Fruit fly (Drosophila melanogaster) whole organism, embryonic: ENCODE results near the gene CG1024.

ENCODE experiments used
- Abd-B ChIP-seq: fragments of 200-800 bp; sonication (Bioruptor generic); optimal IDR thresholded peaks from 2 replicates; lab custom pipeline; 2018; ENCODE audit warnings: missing biosample characterization, mild to moderate bottlenecking, missing genetic modification characterization, moderate library complexity
- Aef1 ChIP-seq: fragments of 200-800 bp; sonication (Bioruptor generic); IDR thresholded peaks from 3 replicates; pipeline ENCODE4 v1.3.6; 2022; ENCODE audit warnings: missing biosample characterization, missing genetic modification characterization
- CG11247 ChIP-seq: fragments of 200-800 bp; sonication (Bioruptor generic); IDR thresholded peaks from 2 replicates; pipeline ENCODE4 v1.3.6; 2022; ENCODE audit warnings: missing biosample characterization, missing genetic modification characterization
- CG12071 ChIP-seq: fragments of 200-800 bp; sonication (Bioruptor generic); optimal IDR thresholded peaks from 3 replicates; lab custom pipeline; 2018; ENCODE audit warnings: missing biosample characterization, mild to moderate bottlenecking, missing genetic modification characterization
- CG1529 ChIP-seq: fragments of 200-800 bp; sonication (Bioruptor generic); optimal IDR thresholded peaks from 3 replicates; lab custom pipeline; 2018; ENCODE audit warnings: missing biosample characterization, missing genetic modification characterization
- CG16779 ChIP-seq: fragments of 200-800 bp; sonication (Bioruptor generic); IDR thresholded peaks from 2 replicates; pipeline ENCODE4 v1.3.6; 2022; ENCODE audit warnings: missing biosample characterization, missing genetic modification characterization
- CG16813 ChIP-seq: fragments of 200-800 bp; sonication (Bioruptor generic); IDR thresholded peaks from 3 replicates; pipeline ENCODE4 v1.3.6; 2022; ENCODE audit warnings: missing biosample characterization, missing genetic modification characterization; ENCODE audit not compliant: partially characterized antibody
- CG17186 ChIP-seq: fragments of 200-800 bp; sonication (Bioruptor generic); optimal IDR thresholded peaks from 3 replicates; lab custom pipeline; 2017; ENCODE audit warnings: missing biosample characterization, missing genetic modification reagents, missing genetic modification characterization
- CG17802 ChIP-seq: fragments of 200-800 bp; sonication (Bioruptor generic); optimal IDR thresholded peaks from 2 replicates; lab custom pipeline; 2018; ENCODE audit warnings: missing biosample characterization, mild to moderate bottlenecking, missing genetic modification characterization, moderate library complexity
- CG2202 ChIP-seq: fragments of 200-800 bp; sonication (Bioruptor generic); optimal IDR thresholded peaks from 2 replicates; lab custom pipeline; 2018; ENCODE audit warnings: missing biosample characterization, mild to moderate bottlenecking, missing genetic modification characterization
- CG34422 ChIP-seq: fragments of 200-800 bp; sonication (Bioruptor generic); IDR thresholded peaks from 3 replicates; pipeline ENCODE4 v1.3.6; 2022; ENCODE audit warnings: missing biosample characterization, missing genetic modification characterization
- CG3995 ChIP-seq: fragments of 200-800 bp; sonication (Bioruptor generic); optimal IDR thresholded peaks from 3 replicates; lab custom pipeline; 2016; ENCODE audit warnings: missing biosample characterization, missing genetic modification characterization
- CG4282 ChIP-seq: fragments of 200-800 bp; sonication (Bioruptor generic); optimal IDR thresholded peaks from 2 replicates; lab custom pipeline; 2016; ENCODE audit warnings: missing biosample characterization, missing genetic modification characterization
- CG4328 ChIP-seq: fragments of 200-800 bp; sonication (Bioruptor generic); optimal IDR thresholded peaks from 3 replicates; lab custom pipeline; 2017; ENCODE audit warnings: missing biosample characterization, missing genetic modification reagents, missing genetic modification characterization
- CG4360 ChIP-seq: fragments of 200-800 bp; sonication (Bioruptor generic); IDR thresholded peaks from 2 replicates; pipeline ENCODE4 v1.3.6; 2022; ENCODE audit warnings: missing biosample characterization, missing genetic modification characterization
- CG4424 ChIP-seq: fragments of 200-800 bp; sonication (Bioruptor generic); optimal IDR thresholded peaks from 3 replicates; lab custom pipeline; 2016; ENCODE audit warnings: missing biosample characterization, missing genetic modification characterization
- CG4730 ChIP-seq: fragments of 200-800 bp; sonication (Bioruptor generic); IDR thresholded peaks from 2 replicates; pipeline ENCODE4 v1.3.6; 2022; ENCODE audit warnings: missing biosample characterization, missing genetic modification characterization
- CG7271 ChIP-seq: fragments of 200-800 bp; sonication (Bioruptor generic); optimal IDR thresholded peaks from 2 replicates; lab custom pipeline; 2018; ENCODE audit warnings: missing biosample characterization, mild to moderate bottlenecking, missing genetic modification characterization, moderate library complexity
- CG8089 ChIP-seq: fragments of 200-800 bp; sonication (Bioruptor generic); optimal IDR thresholded peaks from 3 replicates; lab custom pipeline; 2016; ENCODE audit warnings: missing biosample characterization, missing genetic modification characterization
- CG8944 ChIP-seq: fragments of 200-800 bp; sonication (Bioruptor generic); optimal IDR thresholded peaks from 3 replicates; lab custom pipeline; 2016; ENCODE audit warnings: missing biosample characterization, missing genetic modification characterization
- CG9215 ChIP-seq: fragments of 200-800 bp; sonication (Bioruptor generic); IDR thresholded peaks from 2 replicates; pipeline ENCODE4 v1.3.6; 2022; ENCODE audit warnings: missing biosample characterization, missing genetic modification characterization
- CG9932 ChIP-seq: fragments of 200-800 bp; sonication (Bioruptor generic); IDR thresholded peaks from 2 replicates; pipeline ENCODE4 v1.3.6; 2022; ENCODE audit warnings: missing biosample characterization, missing genetic modification characterization
- Dek ChIP-seq: fragments of 200-800 bp; sonication (Bioruptor generic); optimal IDR thresholded peaks from 3 replicates; lab custom pipeline; 2019; ENCODE audit warnings: missing biosample characterization, mild to moderate bottlenecking, missing genetic modification characterization, moderate library complexity
- Dp ChIP-seq: fragments of 200-800 bp; sonication (Bioruptor generic); optimal IDR thresholded peaks from 2 replicates; lab custom pipeline; 2018; ENCODE audit warnings: missing biosample characterization, mild to moderate bottlenecking, missing genetic modification characterization, moderate library complexity
- E2f1 ChIP-seq: fragments of 200-800 bp; sonication (Bioruptor generic); IDR thresholded peaks from 2 replicates; pipeline ENCODE4 v1.3.6; 2022; ENCODE audit warnings: missing biosample characterization, missing genetic modification characterization
- E2f2 ChIP-seq: fragments of 200-800 bp; sonication (Bioruptor generic); IDR thresholded peaks from 2 replicates; pipeline ENCODE4 v1.3.6; 2022; ENCODE audit warnings: missing biosample characterization, missing genetic modification characterization
- Gsc ChIP-seq: fragments of 200-800 bp; sonication (Bioruptor generic); IDR thresholded peaks from 2 replicates; pipeline ENCODE4 v1.3.6; 2022; ENCODE audit warnings: missing biosample characterization, missing genetic modification characterization
- MBD-R2 ChIP-seq: fragments of 200-800 bp; sonication (Bioruptor generic); IDR thresholded peaks from 2 replicates; pipeline ENCODE4 v1.3.6; 2022; ENCODE audit warnings: missing biosample characterization, missing genetic modification characterization
- Med ChIP-seq: fragments of 200-800 bp; sonication (Bioruptor generic); peaks from one replicate; lab custom pipeline; 2016; ENCODE audit warnings: missing biosample characterization, missing genetic modification characterization, mild to moderate bottlenecking, inconsistent platforms, moderate library complexity
- NC2α ChIP-seq: fragments of 200-800 bp; sonication (Bioruptor generic); optimal IDR thresholded peaks from 2 replicates; lab custom pipeline; 2016; ENCODE audit warnings: missing biosample characterization, missing genetic modification characterization
- Spps ChIP-seq: fragments of 200-800 bp; sonication (Bioruptor generic); optimal IDR thresholded peaks from 2 replicates; lab custom pipeline; 2018; ENCODE audit warnings: missing biosample characterization, mild to moderate bottlenecking, missing genetic modification characterization
- abd-A ChIP-seq: fragments of 200-800 bp; sonication (Bioruptor generic); optimal IDR thresholded peaks from 3 replicates; lab custom pipeline; 2019; ENCODE audit warnings: missing biosample characterization, mild to moderate bottlenecking, missing genetic modification characterization, moderate library complexity
- ac ChIP-seq: fragments of 200-800 bp; sonication (Bioruptor generic); optimal IDR thresholded peaks from 3 replicates; lab custom pipeline; 2017; ENCODE audit warnings: missing biosample characterization, mild to moderate bottlenecking, missing genetic modification characterization
- corto ChIP-seq: fragments of 200-800 bp; sonication (Bioruptor generic); optimal IDR thresholded peaks from 2 replicates; lab custom pipeline; 2016; ENCODE audit warnings: missing biosample characterization, mild to moderate bottlenecking, missing genetic modification characterization, moderate library complexity
- croc ChIP-seq: fragments of 200-800 bp; sonication (Bioruptor generic); conservative IDR thresholded peaks from 3 replicates; pipeline ENCODE4 v1.3.6; 2022; ENCODE audit warnings: missing biosample characterization, missing genetic modification characterization
- da ChIP-seq: fragments of 200-800 bp; sonication (Bioruptor generic); optimal IDR thresholded peaks from 2 replicates; lab custom pipeline; 2016; ENCODE audit warnings: missing biosample characterization, missing genetic modification characterization
- dysf ChIP-seq: fragments of 200-800 bp; sonication (Bioruptor generic); IDR thresholded peaks from 3 replicates; pipeline ENCODE4 v1.3.6; 2022; ENCODE audit warnings: missing biosample characterization, missing genetic modification characterization
- esg ChIP-seq: fragments of 200-800 bp; sonication (Bioruptor generic); conservative IDR thresholded peaks from 2 replicates; pipeline ENCODE4 v1.3.6; 2022; ENCODE audit warnings: missing biosample characterization, missing genetic modification characterization
- ewg ChIP-seq: fragments of 200-800 bp; sonication (Bioruptor generic); optimal IDR thresholded peaks from 3 replicates; lab custom pipeline; 2017; ENCODE audit warnings: mild to moderate bottlenecking, missing biosample characterization, missing genetic modification reagents, missing genetic modification characterization
- fd96Cb ChIP-seq: fragments of 200-800 bp; sonication (Bioruptor generic); optimal IDR thresholded peaks from 2 replicates; lab custom pipeline; 2018; ENCODE audit warnings: missing biosample characterization, mild to moderate bottlenecking, missing genetic modification characterization, moderate library complexity
- ham ChIP-seq: fragments of 200-800 bp; sonication (Bioruptor generic); IDR thresholded peaks from 2 replicates; pipeline ENCODE4 v1.3.6; 2022; ENCODE audit warnings: missing biosample characterization, missing genetic modification characterization
- lbe ChIP-seq: fragments of 200-800 bp; sonication (Bioruptor generic); optimal IDR thresholded peaks from 2 replicates; lab custom pipeline; 2016; ENCODE audit warnings: missing biosample characterization, mild to moderate bottlenecking, missing genetic modification characterization
- lov ChIP-seq, 2 experiments: fragments of 200-800 bp in 1 of 2; fragments of >200 bp in 1 of 2; sonication (Bioruptor generic) in 1 of 2; IDR thresholded peaks in 1 of 2; optimal IDR thresholded peaks in 1 of 2; 2 replicates in 1 of 2; 3 replicates in 1 of 2; pipeline versions ENCODE4 v1.3.6 to Lab custom; 2017 to 2022; ENCODE audit warnings: missing biosample characterization in 1 of 2, missing genetic modification characterization in 1 of 2
- nerfin-1 ChIP-seq: fragments of 200-800 bp; sonication (Bioruptor generic); optimal IDR thresholded peaks from 3 replicates; lab custom pipeline; 2019; ENCODE audit warnings: missing biosample characterization, mild to moderate bottlenecking, missing genetic modification characterization, moderate library complexity
- odd ChIP-seq: fragments of 200-800 bp; sonication (Bioruptor generic); optimal IDR thresholded peaks from 2 replicates; lab custom pipeline; 2017; ENCODE audit warnings: missing biosample characterization, mild to moderate bottlenecking, missing genetic modification characterization
- onecut ChIP-seq: fragments of 200-800 bp; sonication (Bioruptor generic); IDR thresholded peaks from 2 replicates; pipeline ENCODE4 v1.3.6; 2022; ENCODE audit warnings: missing biosample characterization, missing genetic modification characterization
- peb ChIP-seq: fragments of 200-800 bp; sonication (Bioruptor generic); IDR thresholded peaks from 2 replicates; pipeline ENCODE4 v1.3.6; 2022; ENCODE audit warnings: missing biosample characterization, missing genetic modification characterization
- pita ChIP-seq: fragments of 200-800 bp; sonication (Bioruptor generic); optimal IDR thresholded peaks from 2 replicates; lab custom pipeline; 2017; ENCODE audit warnings: missing biosample characterization, mild to moderate bottlenecking, missing genetic modification characterization
- repo ChIP-seq: fragments of 200-800 bp; sonication (Bioruptor generic); optimal IDR thresholded peaks from 2 replicates; lab custom pipeline; 2016; ENCODE audit warnings: missing biosample characterization, missing genetic modification characterization
- vfl ChIP-seq: fragments of 200-800 bp; sonication (Bioruptor generic); optimal IDR thresholded peaks from 2 replicates; lab custom pipeline; 2016; ENCODE audit warnings: missing biosample characterization, missing genetic modification characterization

CG1024 gene

DNA sequence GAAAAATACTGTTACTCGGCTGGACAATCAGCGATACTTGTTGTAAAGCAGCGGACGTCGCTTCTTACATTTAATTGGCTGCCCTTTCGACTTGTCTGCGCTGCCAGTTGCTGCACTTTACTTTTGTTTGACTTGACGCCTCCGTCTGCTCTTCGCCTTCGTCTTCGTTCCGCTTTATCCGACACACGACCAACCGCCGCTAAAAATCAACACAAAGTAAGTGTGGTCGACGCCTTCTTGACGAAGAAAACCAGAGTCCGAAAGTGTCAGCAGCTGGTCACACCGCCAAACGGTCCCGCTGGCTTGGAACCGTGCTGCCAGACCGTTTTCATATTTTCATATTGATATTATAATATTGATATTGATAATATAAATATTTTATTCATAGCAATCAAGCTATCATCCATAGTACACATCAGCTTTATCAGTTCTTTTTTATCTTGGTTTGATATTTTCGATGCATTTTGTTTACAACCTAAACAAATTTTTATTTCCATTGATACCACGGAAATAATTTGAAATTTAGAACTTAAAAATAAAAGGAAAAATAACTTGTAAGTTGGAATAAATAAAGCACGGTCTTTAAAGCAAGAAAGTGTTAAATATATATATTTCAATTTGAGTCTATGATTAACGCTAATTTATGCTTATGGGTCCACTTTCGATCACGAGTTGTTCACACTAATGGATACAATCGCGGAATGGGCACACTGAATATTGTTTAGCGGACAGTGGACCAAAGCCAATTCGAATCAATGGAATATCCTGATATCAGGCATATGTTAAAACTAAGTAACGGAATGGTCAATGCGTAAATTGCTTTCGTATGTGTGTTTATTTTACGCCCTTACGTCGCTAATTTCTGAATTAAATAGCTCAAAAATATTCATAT is 25.8 kb upstream of the CG1024 start, which contains the start of gene Dmtn (continued):
- TF ChIP-seq CG4282 (GFP tag; lab: Kevin White, UChicago) (peak; percentile 71), da (GFP tag; lab: Kevin White, UChicago) (no peak), CG16779 (GFP tag; lab: Robert Waterston, UW) (no peak), repo (GFP tag; lab: Kevin White, UChicago) (peak; percentile 4), odd (GFP tag; lab: Kevin White, UChicago) (peak; percentile 23), Aef1 (GFP tag; lab: Robert Waterston, UW) (no peak), CG16813 (GFP tag; lab: Robert Waterston, UW) (no peak), ham (GFP tag; lab: Robert Waterston, UW) (no peak), CG4730 (GFP tag; lab: Robert Waterston, UW) (no peak), Dp (GFP tag; lab: Kevin White, UChicago) (peak; percentile 23), CG4328 (no peak), E2f1 (GFP tag; lab: Robert Waterston, UW) (no peak), Spps (tag; lab: Kevin White, UChicago) (no peak), CG4360 (GFP tag; lab: Robert Waterston, UW) (no peak), pita (GFP tag; lab: Kevin White, UChicago) (no peak), peb (GFP tag; lab: Robert Waterston, UW) (no peak), CG9215 (GFP tag; lab: Robert Waterston, UW) (no peak), CG12071 (GFP tag; lab: Kevin White, UChicago) (peak; percentile 35), Dek (tag; lab: Kevin White, UChicago) (peak; percentile 10), onecut (GFP tag; lab: Robert Waterston, UW) (peak; percentile 51), CG17802 (tag; lab: Kevin White, UChicago) (no peak), NC2α (GFP tag; lab: Kevin White, UChicago) (peak; percentile 24), ac (GFP tag; lab: Kevin White, UChicago) (peak; percentile 24), fd96Cb (no peak), vfl (no peak), CG8089 (GFP tag; lab: Kevin White, UChicago) (no peak), MBD-R2 (GFP tag; lab: Robert Waterston, UW) (no peak), CG7271 (tag; lab: Kevin White, UChicago) (peak; percentile 0), esg (GFP tag; lab: Robert Waterston, UW) (no peak), ewg (GFP tag; lab: Kevin White, UChicago) (no peak), CG9932 (no peak), CG17186 (GFP tag; lab: Kevin White, UChicago) (no peak), CG2202 (tag; lab: Kevin White, UChicago) (no peak), lbe (GFP tag; lab: Kevin White, UChicago) (no peak), nerfin-1 (tag; lab: Kevin White, UChicago) (peak; percentile 14), E2f2 (no peak), abd-A (tag; lab: Kevin White, UChicago) (no peak), CG1529 (no peak), CG34422 (GFP tag; lab: Robert Waterston, UW) (no peak), Abd-B (GFP tag; lab: Kevin White, UChicago) (no peak), Med (GFP tag; lab: Kevin White, UChicago) (peak; percentile 95), corto (no peak), CG3995 (GFP tag; lab: Kevin White, UChicago) (no peak), CG8944 (GFP tag; lab: Kevin White, UChicago) (no peak), dysf (GFP tag; lab: Robert Waterston, UW) (no peak), croc (GFP tag; lab: Robert Waterston, UW) (no peak), CG11247 (GFP tag; lab: Robert Waterston, UW) (no peak), lov (optimal IDR thresholded peaks at IDR 0.05; lab: Kevin White, UChicago) (no peak), lov (GFP tag; IDR thresholded peaks at IDR 0.05; lab: Robert Waterston, UW) (no peak), CG4424 (GFP tag; lab: Kevin White, UChicago) (peak; percentile 38), Gsc (no peak)
